Fruit fly (Drosophila melanogaster) whole organism, wandering third instar larva: Measurements from ENCODE around the gene mid.

ENCODE experiments used
- Abd-B ChIP-seq: fragments of >200 bp; optimal IDR thresholded peaks from 2 replicates; lab custom pipeline; 2017; ENCODE audit warnings: missing biosample characterization, missing genetic modification characterization
- CG32264 ChIP-seq: fragments of 200-800 bp; sonication (Bioruptor generic); optimal IDR thresholded peaks from 2 replicates; lab custom pipeline; 2016; ENCODE audit warnings: missing biosample characterization, missing genetic modification characterization
- CG9705 ChIP-seq: fragments of 200-800 bp; sonication (Bioruptor generic); optimal IDR thresholded peaks from 2 replicates; lab custom pipeline; 2018; ENCODE audit warnings: missing biosample characterization, mild to moderate bottlenecking, missing genetic modification characterization
- Dfd ChIP-seq: fragments of >200 bp; optimal IDR thresholded peaks from 2 replicates; lab custom pipeline; 2017; ENCODE audit warnings: missing biosample characterization, missing genetic modification characterization
- Dif ChIP-seq: fragments of 200-275, 200-300 bp; sonication (Bioruptor generic); optimal IDR thresholded peaks from 2 replicates; lab custom pipeline; 2018; ENCODE audit warnings: missing biosample characterization, missing genetic modification characterization; ENCODE audit not compliant: partially characterized antibody
- GATAd ChIP-seq: sonication (Bioruptor generic); optimal IDR thresholded peaks from 2 replicates; lab custom pipeline; 2016; ENCODE audit warnings: missing biosample characterization, missing genetic modification characterization
- HLH106 ChIP-seq: fragments of 200-800 bp; optimal IDR thresholded peaks from 3 replicates; lab custom pipeline; 2019; ENCODE audit warnings: missing biosample characterization, mild to moderate bottlenecking, missing genetic modification characterization, moderate library complexity
- Hnf4 ChIP-seq: fragments of 200-800 bp; sonication (Bioruptor generic); optimal IDR thresholded peaks from 2 replicates; lab custom pipeline; 2016; ENCODE audit warnings: missing biosample characterization, mild to moderate bottlenecking, missing genetic modification characterization
- Hr83 ChIP-seq: fragments of 200-300 bp; sonication (Bioruptor generic); optimal IDR thresholded peaks from 2 replicates; lab custom pipeline; 2016; ENCODE audit warnings: missing biosample characterization, mild to moderate bottlenecking, missing genetic modification characterization, moderate library complexity; ENCODE audit not compliant: poor library complexity, severe bottlenecking
- Jra ChIP-seq: sonication (Bioruptor generic); optimal IDR thresholded peaks from 2 replicates; lab custom pipeline; 2016; ENCODE audit warnings: missing biosample characterization, missing genetic modification characterization
- Mio ChIP-seq: sonication (Bioruptor generic); optimal IDR thresholded peaks from 2 replicates; lab custom pipeline; 2016; ENCODE audit warnings: missing biosample characterization, missing genetic modification characterization
- Myc ChIP-seq: fragments of >200 bp; optimal IDR thresholded peaks from 2 replicates; lab custom pipeline; 2017
- N ChIP-seq: fragments of >200 bp; optimal IDR thresholded peaks from 2 replicates; lab custom pipeline; 2018; ENCODE audit warnings: missing biosample characterization, missing external identifiers, missing genetic modification characterization
- OdsH ChIP-seq: fragments of 200-800 bp; sonication (Bioruptor generic); optimal IDR thresholded peaks from 2 replicates; lab custom pipeline; 2016; ENCODE audit warnings: missing biosample characterization, mild to moderate bottlenecking, missing genetic modification characterization
- Rel ChIP-seq, 2 experiments: fragments of 200-800 bp; sonication (Bioruptor generic) in 1 of 2; optimal IDR thresholded peaks; 2 replicates in 1 of 2; 3 replicates in 1 of 2; lab custom pipeline; 2016 to 2019; ENCODE audit warnings: mild to moderate bottlenecking in 2 of 2, missing biosample characterization in 2 of 2, missing genetic modification characterization in 2 of 2, moderate library complexity in 1 of 2
- Sp1 ChIP-seq: fragments of 200-800 bp; sonication (Bioruptor generic); optimal IDR thresholded peaks from 3 replicates; lab custom pipeline; 2019; ENCODE audit warnings: missing biosample characterization, mild to moderate bottlenecking, missing genetic modification characterization, moderate library complexity
- Vsx2 ChIP-seq: fragments of 200-300, 225-300 bp; sonication (Bioruptor generic); optimal IDR thresholded peaks from 2 replicates; lab custom pipeline; 2018; ENCODE audit warnings: missing biosample characterization, missing genetic modification characterization; ENCODE audit not compliant: partially characterized antibody
- br ChIP-seq: fragments of 200-800 bp; sonication (Bioruptor generic); optimal IDR thresholded peaks from 2 replicates; lab custom pipeline; 2016; ENCODE audit warnings: missing biosample characterization, missing genetic modification characterization
- brk ChIP-seq: fragments of 200-800 bp; sonication (Bioruptor generic); optimal IDR thresholded peaks from 2 replicates; lab custom pipeline; 2016; ENCODE audit warnings: missing biosample characterization, mild to moderate bottlenecking, missing genetic modification characterization
- dl ChIP-seq, 2 experiments: fragments of 175-275, 200-275 bp in 1 of 2; fragments of 200-275 bp in 1 of 2; sonication (Bioruptor generic); optimal IDR thresholded peaks; lab custom pipeline; 2018; ENCODE audit warnings: mild to moderate bottlenecking in 2 of 2, missing biosample characterization in 2 of 2, missing genetic modification characterization in 2 of 2, moderate library complexity in 2 of 2; ENCODE audit not compliant: partially characterized antibody in 2 of 2, insufficient read depth in 1 of 2
- dmrt93B ChIP-seq: fragments of 200-800 bp; sonication (Bioruptor generic); optimal IDR thresholded peaks from 2 replicates; lab custom pipeline; 2018; ENCODE audit warnings: missing biosample characterization, mild to moderate bottlenecking, missing genetic modification characterization
- ey ChIP-seq: fragments of 200-800 bp; sonication (Bioruptor generic); optimal IDR thresholded peaks from 2 replicates; lab custom pipeline; 2016; ENCODE audit warnings: missing biosample characterization, missing genetic modification characterization
- foxo ChIP-seq, 2 experiments: fragments of 200-800 bp; sonication (Bioruptor generic); optimal IDR thresholded peaks; 2 replicates in 1 of 2; 3 replicates in 1 of 2; lab custom pipeline; 2016 to 2017; ENCODE audit warnings: missing biosample characterization in 2 of 2, missing genetic modification characterization in 2 of 2
- fru ChIP-seq: fragments of 200-800 bp; sonication (Bioruptor generic); optimal IDR thresholded peaks from 3 replicates; lab custom pipeline; 2016; ENCODE audit warnings: missing biosample characterization, mild to moderate bottlenecking, missing genetic modification characterization
- h ChIP-seq: fragments of 200-800 bp; sonication (Bioruptor generic); optimal IDR thresholded peaks from 3 replicates; lab custom pipeline; 2016; ENCODE audit warnings: missing biosample characterization, mild to moderate bottlenecking, missing genetic modification characterization
- jim ChIP-seq: fragments of 175-275, 200-325 bp; sonication (Bioruptor generic); optimal IDR thresholded peaks from 2 replicates; lab custom pipeline; 2016; ENCODE audit warnings: missing biosample characterization, mild to moderate bottlenecking, missing genetic modification characterization
- lola ChIP-seq: fragments of >200 bp; optimal IDR thresholded peaks from 2 replicates; lab custom pipeline; 2017; ENCODE audit warnings: missing biosample characterization, missing genetic modification characterization
- psq ChIP-seq: fragments of 200-800 bp; sonication (Bioruptor generic); optimal IDR thresholded peaks from 3 replicates; lab custom pipeline; 2017; ENCODE audit warnings: missing biosample characterization, mild to moderate bottlenecking, missing genetic modification characterization, moderate library complexity
- rgr ChIP-seq: fragments of 200-800 bp; sonication (Bioruptor generic); optimal IDR thresholded peaks from 3 replicates; lab custom pipeline; 2016; ENCODE audit warnings: missing biosample characterization, mild to moderate bottlenecking, missing genetic modification characterization
- sage ChIP-seq: fragments of 200-800 bp; sonication (Bioruptor generic); optimal IDR thresholded peaks from 2 replicates; lab custom pipeline; 2016; ENCODE audit warnings: missing biosample characterization, mild to moderate bottlenecking, missing genetic modification characterization
- sv ChIP-seq: fragments of 200-800 bp; sonication (Bioruptor generic); optimal IDR thresholded peaks from 3 replicates; lab custom pipeline; 2016; ENCODE audit warnings: missing biosample characterization, missing genetic modification characterization
- tai ChIP-seq: sonication (Bioruptor generic); optimal IDR thresholded peaks from 2 replicates; lab custom pipeline; 2016; ENCODE audit warnings: missing biosample characterization, missing genetic modification characterization
- usp ChIP-seq: fragments of >200 bp; optimal IDR thresholded peaks from 2 replicates; lab custom pipeline; 2017; ENCODE audit warnings: missing biosample characterization, missing genetic modification characterization
- woc ChIP-seq: sonication (Bioruptor generic); optimal IDR thresholded peaks from 2 replicates; lab custom pipeline; 2016; ENCODE audit warnings: missing biosample characterization, mild to moderate bottlenecking, missing genetic modification characterization

mid gene

dm6 chr2L:5492924-5493323 is 31.5 kb downstream of the mid start:
- TF ChIP-seq Rel (GFP tag; optimal IDR thresholded peaks at IDR 0.05; lab: Kevin White, UChicago), result no peak
- peak; percentile 29 for TF ChIP-seq Rel (tag; optimal IDR thresholded peaks at IDR 0.05; lab: Kevin White, UChicago)
- TF ChIP-seq Sp1 (GFP tag; lab: Kevin White, UChicago), result peak; percentile 82
- TF ChIP-seq psq (GFP tag; lab: Kevin White, UChicago), result peak; percentile 73
- peak; percentile 85 for TF ChIP-seq Hnf4 (GFP tag; lab: Kevin White, UChicago)
- TF ChIP-seq fru, result peak; percentile 89
- peak in 1 of 2 experiments; percentile 87 for TF ChIP-seq foxo (GFP tag; optimal IDR thresholded peaks at IDR 0.05; lab: Kevin White, UChicago)
- peak; percentile 34 for TF ChIP-seq CG32264 (GFP tag; lab: Kevin White, UChicago)
- TF ChIP-seq HLH106 (tag; lab: Kevin White, UChicago), result peak; percentile 86
- TF ChIP-seq ey (GFP tag; lab: Kevin White, UChicago), result peak; percentile 82
- peak; percentile 68 for TF ChIP-seq CG9705 (GFP tag; lab: Kevin White, UChicago)
- TF ChIP-seq h (GFP tag; lab: Kevin White, UChicago), result peak; percentile 85
- no peak for TF ChIP-seq Abd-B (GFP tag; lab: Kevin White, UChicago)
- peak; percentile 68 for TF ChIP-seq dmrt93B (GFP tag; lab: Kevin White, UChicago)
- peak; percentile 66 for TF ChIP-seq tai (GFP tag; lab: Kevin White, UChicago)
- TF ChIP-seq Myc, result no peak
- TF ChIP-seq woc (GFP tag; lab: Kevin White, UChicago), result peak; percentile 80
- TF ChIP-seq sv (GFP tag; lab: Kevin White, UChicago), result no peak
- TF ChIP-seq br (GFP tag; lab: Kevin White, UChicago), result peak; percentile 81
- TF ChIP-seq dl (GFP tag; optimal IDR thresholded peaks at IDR 0.05; lab: Kevin White, UChicago; ENCODE audit: insufficient read depth in 1 of 2, partially characterized antibody in 2 of 2), result no peak
- TF ChIP-seq brk (GFP tag; lab: Kevin White, UChicago), result peak; percentile 62
- peak; percentile 35 for TF ChIP-seq sage
- TF ChIP-seq Jra (GFP tag; lab: Kevin White, UChicago), result peak; percentile 64
- no peak for TF ChIP-seq Hr83 (GFP tag; lab: Kevin White, UChicago)
- peak; percentile 82 for TF ChIP-seq rgr (GFP tag; lab: Kevin White, UChicago)
- no peak for TF ChIP-seq Dfd (GFP tag; lab: Kevin White, UChicago)
- no peak for TF ChIP-seq N (GFP tag; lab: Kevin White, UChicago)
- TF ChIP-seq Dif, result no peak
- peak; percentile 77 for TF ChIP-seq OdsH

dm6 chr2L:5493907-5494404 is 32.5 kb downstream of the mid start:
- TF ChIP-seq psq (GFP tag; lab: Kevin White, UChicago) (no peak), jim (no peak), Vsx2 (GFP tag; lab: Kevin White, UChicago) (no peak), Mio (GFP tag; lab: Kevin White, UChicago) (no peak), dl (GFP tag; optimal IDR thresholded peaks at IDR 0.05; lab: Kevin White, UChicago; ENCODE audit: insufficient read depth in 1 of 2, partially characterized antibody in 2 of 2) (no peak), usp (GFP tag; lab: Kevin White, UChicago) (no peak), GATAd (GFP tag; lab: Kevin White, UChicago) (no peak), Abd-B (GFP tag; lab: Kevin White, UChicago) (no peak), tai (GFP tag; lab: Kevin White, UChicago) (no peak), HLH106 (tag; lab: Kevin White, UChicago) (no peak), fru (no peak), br (GFP tag; lab: Kevin White, UChicago) (no peak), Myc (no peak), CG9705 (GFP tag; lab: Kevin White, UChicago) (no peak), Dif (no peak), OdsH (no peak), Dfd (GFP tag; lab: Kevin White, UChicago) (no peak), lola (GFP tag; lab: Kevin White, UChicago) (no peak), sage (no peak)

dm6 chr2L:5494808-5495356 is 33.4 kb downstream of the mid start:
- TF ChIP-seq Mio (GFP tag; lab: Kevin White, UChicago), result no peak
- no peak for TF ChIP-seq fru
- TF ChIP-seq Abd-B (GFP tag; lab: Kevin White, UChicago), result no peak
- no peak for TF ChIP-seq dmrt93B (GFP tag; lab: Kevin White, UChicago)
- no peak for TF ChIP-seq GATAd (GFP tag; lab: Kevin White, UChicago)
- TF ChIP-seq lola (GFP tag; lab: Kevin White, UChicago), result no peak
- no peak for TF ChIP-seq rgr (GFP tag; lab: Kevin White, UChicago)
- no peak for TF ChIP-seq sage
- no peak for TF ChIP-seq Hnf4 (GFP tag; lab: Kevin White, UChicago)
- no peak for TF ChIP-seq N (GFP tag; lab: Kevin White, UChicago)
- no peak for TF ChIP-seq usp (GFP tag; lab: Kevin White, UChicago)
- TF ChIP-seq br (GFP tag; lab: Kevin White, UChicago), result no peak
- no peak for TF ChIP-seq tai (GFP tag; lab: Kevin White, UChicago)
- no peak for TF ChIP-seq Rel (GFP tag; optimal IDR thresholded peaks at IDR 0.05; lab: Kevin White, UChicago)
- TF ChIP-seq Rel (tag; optimal IDR thresholded peaks at IDR 0.05; lab: Kevin White, UChicago), result no peak
- no peak for TF ChIP-seq dl (GFP tag; optimal IDR thresholded peaks at IDR 0.05; lab: Kevin White, UChicago; ENCODE audit: insufficient read depth in 1 of 2, partially characterized antibody in 2 of 2)
